Worm (Caenorhabditis elegans): ENCODE data around the gene R08E3.1.

DNA sequence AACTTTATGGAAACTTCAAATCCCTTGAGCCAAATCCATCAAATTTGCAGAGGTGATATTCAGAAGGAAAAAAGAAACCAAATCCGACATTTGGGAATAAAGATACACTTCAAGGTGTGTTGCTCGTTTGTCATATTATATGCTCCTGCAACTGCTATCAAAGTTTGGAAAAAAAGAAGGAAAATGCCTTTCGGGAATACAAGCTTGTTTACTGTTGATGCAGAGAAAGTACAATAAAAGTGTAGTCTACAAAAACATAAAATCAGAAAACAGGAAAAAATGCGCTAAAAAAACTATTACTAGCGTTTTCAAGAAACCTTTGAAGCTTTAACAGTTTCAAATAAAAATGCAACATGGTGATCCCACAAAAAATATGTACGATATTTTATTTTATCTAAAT lies 31.8 kb upstream of the R08E3.1 start:
- TF ChIP-seq him-1 (tag; optimal IDR thresholded peaks at IDR 0.05) (no peak), W03F9.2 (tag; optimal IDR thresholded peaks at IDR 0.05) (no peak)

Data from whole organism, L4/young adult.